Worm (Caenorhabditis elegans): Measurements from ENCODE around the gene W09H1.3.

- no peak for TF ChIP-seq ztf-11 (tag; optimal IDR thresholded peaks at IDR 0.05)
- TF ChIP-seq ces-1 (GFP tag; optimal IDR thresholded peaks at IDR 0.05), result no peak
- no peak for TF ChIP-seq unc-39 (tag; optimal IDR thresholded peaks at IDR 0.05)
- TF ChIP-seq sem-2 (GFP tag; optimal IDR thresholded peaks at IDR 0.05), result no peak
- TF ChIP-seq unc-62 (GFP tag; optimal IDR thresholded peaks at IDR 0.05), result no peak
- no peak for TF ChIP-seq snpc-4 (tag; optimal IDR thresholded peaks at IDR 0.05)
- no peak for TF ChIP-seq blmp-1 (tag; optimal IDR thresholded peaks at IDR 0.05)
- no peak for TF ChIP-seq pha-4 (tag; optimal IDR thresholded peaks at IDR 0.05)
- TF ChIP-seq ceh-83 (GFP tag; optimal IDR thresholded peaks at IDR 0.05), result no peak
- TF ChIP-seq lin-13 (tag; optimal IDR thresholded peaks at IDR 0.05), result no peak
- no peak for TF ChIP-seq elt-3 (tag; optimal IDR thresholded peaks at IDR 0.05)
- TF ChIP-seq elt-1 (tag; optimal IDR thresholded peaks at IDR 0.05; ENCODE audit: borderline replicate concordance, insufficient read depth), result no peak
- no peak for TF ChIP-seq nhr-76 (tag; optimal IDR thresholded peaks at IDR 0.05)
- no peak for TF ChIP-seq nhr-237 (tag; optimal IDR thresholded peaks at IDR 0.05)
Observed at ce11 chrII:13148247-13148646, 36.0 kb upstream of the W09H1.3 start.
